Fruit fly (Drosophila melanogaster): ENCODE data around the gene CG15239.
A peak's percentile ranks its signal among the peaks of the same experiment; 100 is the strongest.

The CG15239 gene

dm6 chrX:3862319-3862919 lies 21.5 kb upstream of the CG15239 start (continued):
- TF ChIP-seq CG13296 (GFP tag; optimal IDR thresholded peaks at IDR 0.05) (no peak), CG17568 (GFP tag; optimal IDR thresholded peaks at IDR 0.05) (no peak), CG12071 (GFP tag; optimal IDR thresholded peaks at IDR 0.05) (no peak), kni (GFP tag; optimal IDR thresholded peaks at IDR 0.05) (peak; percentile 16), Lhr (GFP tag; optimal IDR thresholded peaks at IDR 0.05) (peak; percentile 50), CG10366 (GFP tag; IDR thresholded peaks at IDR 0.05) (no peak), CG7786 (GFP tag; optimal IDR thresholded peaks at IDR 0.05) (peak; percentile 10), oc (tag; optimal IDR thresholded peaks at IDR 0.05) (no peak), CG42726 (GFP tag; IDR thresholded peaks at IDR 0.05; ENCODE audit: partially characterized antibody) (no peak), CG1024 (GFP tag; IDR thresholded peaks at IDR 0.05) (no peak), CG13424 (tag; optimal IDR thresholded peaks at IDR 0.05) (peak; percentile 14), crp (GFP tag; optimal IDR thresholded peaks at IDR 0.05) (no peak), HHEX (GFP tag; optimal IDR thresholded peaks at IDR 0.05) (no peak), lov (optimal IDR thresholded peaks at IDR 0.05) (no peak), lov (GFP tag; IDR thresholded peaks at IDR 0.05) (no peak), CG8290 (GFP tag; optimal IDR thresholded peaks at IDR 0.05) (peak; percentile 82), CG8290 (tag; optimal IDR thresholded peaks at IDR 0.05) (peak; percentile 11 to 74), p53 (GFP tag; optimal IDR thresholded peaks at IDR 0.05) (no peak), Ptx1 (GFP tag; IDR thresholded peaks at IDR 0.05) (peak; percentile 25; the same call in 1 of the 2 replicates), klu (GFP tag; IDR thresholded peaks at IDR 0.05) (no peak), CG9727 (GFP tag; optimal IDR thresholded peaks at IDR 0.05) (no peak), CG2116 (GFP tag; optimal IDR thresholded peaks at IDR 0.05) (peak; percentile 9), E2f1 (GFP tag; IDR thresholded peaks at IDR 0.05) (no peak), Mrtf (GFP tag; IDR thresholded peaks at IDR 0.05) (no peak), NfI (GFP tag; optimal IDR thresholded peaks at IDR 0.05) (peak; percentile 3), pho (GFP tag; optimal IDR thresholded peaks at IDR 0.05) (no peak), CG7372 (GFP tag; IDR thresholded peaks at IDR 0.05) (no peak), Hsf (GFP tag; optimal IDR thresholded peaks at IDR 0.05) (peak; percentile 21), CG8765 (GFP tag; IDR thresholded peaks at IDR 0.05) (no peak), CG10462 (GFP tag; optimal IDR thresholded peaks at IDR 0.05) (no peak), slp2 (GFP tag; optimal IDR thresholded peaks at IDR 0.05) (no peak), bigmax (GFP tag; optimal IDR thresholded peaks at IDR 0.05) (no peak), trem (tag; optimal IDR thresholded peaks at IDR 0.05) (peak; percentile 89), CG9932 (GFP tag; IDR thresholded peaks at IDR 0.05) (peak; percentile 67), CG10565 (GFP tag; optimal IDR thresholded peaks at IDR 0.05) (no peak), aop (GFP tag; IDR thresholded peaks at IDR 0.05) (no peak), gem (tag; optimal IDR thresholded peaks at IDR 0.05) (peak; percentile 14), CG10979 (tag; optimal IDR thresholded peaks at IDR 0.05) (no peak), CG8388 (GFP tag; optimal IDR thresholded peaks at IDR 0.05) (no peak), CG30403 (GFP tag; optimal IDR thresholded peaks at IDR 0.05) (peak; percentile 36), chinmo (GFP tag; IDR thresholded peaks at IDR 0.05; ENCODE audit: partially characterized antibody) (peak; percentile 78; the same call in 1 of the 4 replicates), kah (GFP tag; optimal IDR thresholded peaks at IDR 0.05) (no peak), Hr51 (GFP tag; optimal IDR thresholded peaks at IDR 0.05) (no peak), Atf3 (GFP tag; optimal IDR thresholded peaks at IDR 0.05) (no peak), CG12104 (GFP tag; optimal IDR thresholded peaks at IDR 0.05) (no peak), CG10654 (GFP tag; optimal IDR thresholded peaks at IDR 0.05) (no peak), gsb-n (tag; optimal IDR thresholded peaks at IDR 0.05) (no peak), Vsx1 (GFP tag; optimal IDR thresholded peaks at IDR 0.05) (no peak), B-H2 (GFP tag; optimal IDR thresholded peaks at IDR 0.05) (no peak), Atf-2 (GFP tag; optimal IDR thresholded peaks at IDR 0.05) (no peak), btn (GFP tag; optimal IDR thresholded peaks at IDR 0.05) (no peak)
